Worm (Caenorhabditis elegans) whole organism, L1 larva: ENCODE results near the gene B0361.4.
A peak's percentile ranks its signal among the peaks of the same experiment; 100 is the strongest.

Experiments used
- C16A3.4 ChIP-seq: fragments of 150-350 bp; optimal IDR thresholded peaks from 2 replicates; lab custom pipeline; 2014; ENCODE audit warnings: missing biosample characterization, missing genetic modification characterization
- blmp-1 ChIP-seq: fragments of 150-350 bp; optimal IDR thresholded peaks from 2 replicates; lab custom pipeline; 2014; ENCODE audit warnings: missing biosample characterization, missing genetic modification characterization
- ceh-63 ChIP-seq: fragments of 200-800 bp; sonication (Bioruptor generic); optimal IDR thresholded peaks from 2 replicates; lab custom pipeline; 2018; ENCODE audit warnings: mild to moderate bottlenecking, missing genetic modification characterization, missing compliant biosample characterization
- ceh-8 ChIP-seq: fragments of 200-800 bp; sonication (Bioruptor generic); optimal IDR thresholded peaks from 2 replicates; lab custom pipeline; 2018; ENCODE audit warnings: mild to moderate bottlenecking, missing genetic modification characterization, moderate library complexity, missing compliant biosample characterization
- ceh-82 ChIP-seq, 3 experiments: fragments of 150-350 bp in 1 of 3; sonication (generic microtip) in 2 of 3; optimal IDR thresholded peaks; 2 replicates each; lab custom pipeline; 2014 to 2017; ENCODE audit warnings: missing biosample characterization in 3 of 3, missing genetic modification characterization in 3 of 3
- ceh-90 ChIP-seq: sonication (generic microtip); optimal IDR thresholded peaks from 2 replicates; lab custom pipeline; 2016; ENCODE audit warnings: missing genetic modification characterization, missing compliant biosample characterization
- efl-1 ChIP-seq, 4 experiments: fragments of 150-350 bp; optimal IDR thresholded peaks in 3 of 4; peaks in 1 of 4; 1 replicate in 1 of 4; 2 replicates in 3 of 4; lab custom pipeline; 2014; ENCODE audit warnings: missing biosample characterization in 2 of 4, missing genetic modification characterization in 2 of 4, missing genetic modification reagents in 2 of 4
- efl-3 ChIP-seq: fragments of 200-800 bp; sonication (Bioruptor generic); optimal IDR thresholded peaks from 2 replicates; lab custom pipeline; 2018; ENCODE audit warnings: mild to moderate bottlenecking, missing genetic modification characterization, missing compliant biosample characterization
- elt-2 ChIP-seq: sonication (generic microtip); optimal IDR thresholded peaks from 2 replicates; lab custom pipeline; 2016; ENCODE audit warnings: missing genetic modification characterization, mild to moderate bottlenecking, inconsistent platforms, missing compliant biosample characterization, missing genetic modification reagents
- elt-3 ChIP-seq, 6 experiments: fragments of 150-350 bp in 1 of 6; sonication (generic microtip); optimal IDR thresholded peaks; 2 replicates each; lab custom pipeline; 2017 to 2018; ENCODE audit warnings: missing biosample characterization in 6 of 6, missing genetic modification characterization in 6 of 6, inconsistent platforms in 1 of 6
- fkh-4 ChIP-seq: sonication (generic microtip); optimal IDR thresholded peaks from 2 replicates; lab custom pipeline; 2016; ENCODE audit warnings: missing compliant biosample characterization, missing genetic modification characterization, borderline replicate concordance
- fkh-8 ChIP-seq: sonication (generic microtip); optimal IDR thresholded peaks from 2 replicates; lab custom pipeline; 2016; ENCODE audit warnings: mild to moderate bottlenecking, missing genetic modification characterization, missing compliant biosample characterization
- fos-1 ChIP-seq: fragments of 150-350 bp; optimal IDR thresholded peaks from 2 replicates; lab custom pipeline; 2014; ENCODE audit warnings: missing biosample characterization, missing genetic modification characterization
- hpl-2 ChIP-seq: fragments of 150-350 bp; optimal IDR thresholded peaks from 2 replicates; lab custom pipeline; 2014; ENCODE audit warnings: missing biosample characterization, missing genetic modification reagents, missing genetic modification characterization
- isw-1 ChIP-seq: fragments of 200-800 bp; sonication (Bioruptor generic); IDR thresholded peaks from 2 replicates; pipeline ENCODE4 v1.3.6; 2022; ENCODE audit warnings: missing genetic modification characterization, missing compliant biosample characterization
- jun-1 ChIP-seq: fragments of 150-350 bp; optimal IDR thresholded peaks from 2 replicates; lab custom pipeline; 2014; ENCODE audit warnings: missing biosample characterization, missing genetic modification reagents, missing genetic modification characterization
- lin-14 ChIP-seq: fragments of 200-800 bp; sonication (Bioruptor generic); optimal IDR thresholded peaks from 2 replicates; lab custom pipeline; 2018; ENCODE audit warnings: mild to moderate bottlenecking, missing genetic modification characterization, moderate library complexity, missing compliant biosample characterization
- lin-35 ChIP-seq, 2 experiments: fragments of 150-350 bp; optimal IDR thresholded peaks; 2 replicates each; lab custom pipeline; 2014; ENCODE audit warnings: missing biosample characterization in 2 of 2, missing genetic modification characterization in 2 of 2, missing genetic modification reagents in 2 of 2
- lin-39 ChIP-seq: fragments of 150-350 bp; optimal IDR thresholded peaks from 2 replicates; lab custom pipeline; 2014; ENCODE audit warnings: missing biosample characterization, missing genetic modification reagents, missing genetic modification characterization
- lir-3 ChIP-seq: sonication (generic microtip); optimal IDR thresholded peaks from 2 replicates; lab custom pipeline; 2016; ENCODE audit warnings: mild to moderate bottlenecking, missing genetic modification characterization, moderate library complexity, missing compliant biosample characterization; ENCODE audit not compliant: poor library complexity
- lsy-2 ChIP-seq, 2 experiments: fragments of 150-350 bp; optimal IDR thresholded peaks; 2 replicates each; lab custom pipeline; 2014; ENCODE audit warnings: missing biosample characterization in 2 of 2, missing genetic modification characterization in 2 of 2
- mdl-1 ChIP-seq, 2 experiments: fragments of 150-350 bp; optimal IDR thresholded peaks; 2 replicates each; lab custom pipeline; 2014 to 2017; ENCODE audit warnings: missing biosample characterization in 2 of 2, missing genetic modification characterization in 2 of 2, inconsistent platforms in 1 of 2
- mep-1 ChIP-seq: fragments of 150-350 bp; optimal IDR thresholded peaks from 2 replicates; lab custom pipeline; 2014; ENCODE audit warnings: missing biosample characterization, missing genetic modification characterization
- nhr-19 ChIP-seq: fragments of 200-800 bp; sonication (Bioruptor generic); conservative IDR thresholded peaks from 2 replicates; pipeline ENCODE4 v1.3.6; 2022; ENCODE audit warnings: missing genetic modification characterization, missing compliant biosample characterization
- nhr-20 ChIP-seq: sonication (generic microtip); optimal IDR thresholded peaks from 2 replicates; lab custom pipeline; 2016; ENCODE audit warnings: mild to moderate bottlenecking, missing genetic modification characterization, missing compliant biosample characterization
- nhr-47 ChIP-seq: sonication (generic microtip); optimal IDR thresholded peaks from 2 replicates; lab custom pipeline; 2016; ENCODE audit warnings: mild to moderate bottlenecking, missing genetic modification characterization, moderate library complexity, missing compliant biosample characterization
- nhr-71 ChIP-seq: sonication (generic microtip); optimal IDR thresholded peaks from 2 replicates; lab custom pipeline; 2016; ENCODE audit warnings: mild to moderate bottlenecking, missing genetic modification characterization, moderate library complexity, missing compliant biosample characterization
- nhr-84 ChIP-seq: sonication (generic microtip); optimal IDR thresholded peaks from 2 replicates; lab custom pipeline; 2017; ENCODE audit warnings: missing biosample characterization, missing genetic modification characterization
- nhr-85 ChIP-seq: sonication (generic microtip); peaks from one replicate; lab custom pipeline; 2016; ENCODE audit warnings: missing genetic modification characterization, inconsistent platforms, missing compliant biosample characterization
- nhr-90 ChIP-seq: sonication (generic microtip); optimal IDR thresholded peaks from 2 replicates; lab custom pipeline; 2016; ENCODE audit warnings: mild to moderate bottlenecking, missing genetic modification characterization, missing compliant biosample characterization; ENCODE audit not compliant: poor library complexity
- snu-23 ChIP-seq: sonication (generic microtip); optimal IDR thresholded peaks from 2 replicates; lab custom pipeline; 2016; ENCODE audit warnings: missing genetic modification characterization, missing compliant biosample characterization
- swsn-7 ChIP-seq: sonication (generic microtip); optimal IDR thresholded peaks from 2 replicates; lab custom pipeline; 2016; ENCODE audit warnings: missing genetic modification characterization, missing compliant biosample characterization
- tbx-2 ChIP-seq: sonication (generic microtip); optimal IDR thresholded peaks from 2 replicates; lab custom pipeline; 2016; ENCODE audit warnings: missing genetic modification characterization, missing compliant biosample characterization
- unc-130 ChIP-seq: fragments of 150-350 bp; optimal IDR thresholded peaks from 2 replicates; lab custom pipeline; 2017; ENCODE audit warnings: missing biosample characterization, missing genetic modification characterization, inconsistent platforms
- unc-30 ChIP-seq: sonication (generic microtip); optimal IDR thresholded peaks from 2 replicates; lab custom pipeline; 2017; ENCODE audit warnings: missing biosample characterization, missing genetic modification characterization
- unc-86 ChIP-seq: sonication (generic microtip); optimal IDR thresholded peaks from 2 replicates; lab custom pipeline; 2016; ENCODE audit warnings: missing genetic modification characterization, missing compliant biosample characterization
- unc-98 ChIP-seq: fragments of 200-800 bp; sonication (Bioruptor generic); IDR thresholded peaks from 2 replicates; pipeline ENCODE4 v1.3.6; 2022; ENCODE audit warnings: missing genetic modification characterization, missing compliant biosample characterization
- zag-1 ChIP-seq: fragments of 150-350 bp; optimal IDR thresholded peaks from 2 replicates; lab custom pipeline; 2014; ENCODE audit warnings: missing biosample characterization, missing genetic modification characterization

The B0361.4 gene

DNA sequence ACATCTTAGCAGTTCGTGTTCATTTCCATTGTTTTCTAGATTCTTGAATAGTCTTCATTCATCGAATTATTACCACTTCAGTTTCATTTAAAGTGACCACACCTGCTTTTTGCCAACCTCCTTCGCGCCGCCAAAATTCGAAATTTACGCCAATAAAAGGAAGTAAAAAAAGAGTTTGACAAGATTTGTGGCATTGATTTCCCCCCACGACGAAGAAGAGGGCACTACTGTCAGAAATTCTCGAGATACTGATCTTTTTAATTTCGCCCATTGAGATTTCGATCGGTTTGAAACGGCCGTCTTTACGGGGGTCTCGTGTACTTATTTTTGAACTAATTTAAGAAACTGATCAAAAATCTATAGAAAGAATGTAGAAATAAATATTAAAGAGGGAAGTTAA, 42.9 kb downstream of the B0361.4 start:
- peak; percentile 11 for TF ChIP-seq nhr-20
- no peak for TF ChIP-seq fkh-8 (tag; lab: Kevin White, UChicago)
- peak; percentile 86 for TF ChIP-seq nhr-85 (tag; lab: Kevin White, UChicago)
- TF ChIP-seq isw-1 (GFP tag; lab: Robert Waterston, UW): no peak
- peak; percentile 22 for TF ChIP-seq mep-1 (tag; lab: Kevin White, UChicago)
- peak; percentile 55 for TF ChIP-seq blmp-1
- TF ChIP-seq lin-14: peak; percentile 55

DNA sequence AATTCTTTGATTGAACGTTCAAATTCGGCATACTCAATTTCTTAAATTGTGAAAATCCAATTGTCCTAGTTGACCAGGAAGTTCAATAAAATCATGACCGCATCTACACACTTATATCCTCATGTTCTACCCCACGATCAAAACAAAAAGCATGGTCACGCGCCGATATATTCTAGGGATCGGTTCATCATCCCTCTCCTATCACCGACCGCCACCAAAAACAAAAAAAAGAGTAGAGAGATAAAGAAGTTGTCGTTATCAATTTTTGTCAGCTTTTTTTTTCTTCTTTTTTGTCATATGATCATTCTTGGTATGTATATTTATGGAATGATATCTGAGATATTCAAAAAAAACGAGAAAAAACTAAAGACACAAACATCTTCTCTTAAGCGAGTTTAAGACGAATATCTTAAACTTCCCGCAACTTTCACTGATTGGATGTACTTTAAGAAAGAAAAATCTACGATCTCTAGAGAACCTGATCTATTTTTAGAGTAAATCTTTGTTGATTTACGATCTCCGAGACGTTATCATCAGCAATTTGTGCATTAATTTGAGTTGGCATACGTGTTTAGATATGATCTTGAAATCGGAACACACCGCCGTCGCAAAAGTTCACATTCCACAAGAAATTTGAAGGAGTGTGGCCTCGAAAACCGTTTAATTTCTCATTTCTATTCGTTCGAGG, 46.3 kb downstream of the B0361.4 start:
- TF ChIP-seq fos-1: no peak
- TF ChIP-seq unc-86 (tag; lab: Kevin White, UChicago): no peak
- peak; percentile 11 for TF ChIP-seq C16A3.4 (tag; lab: Kevin White, UChicago)
- no peak for TF ChIP-seq fkh-8 (tag; lab: Kevin White, UChicago)
- TF ChIP-seq mep-1 (tag; lab: Kevin White, UChicago): no peak
- TF ChIP-seq nhr-85 (tag; lab: Kevin White, UChicago): peak; percentile 79
- no peak for TF ChIP-seq unc-98 (GFP tag; lab: Robert Waterston, UW)
- peak in 1 of 2 experiments; percentile 46 for TF ChIP-seq lin-35 (GFP tag; optimal IDR thresholded peaks at IDR 0.05; lab: Kevin White, UChicago)
- TF ChIP-seq nhr-47 (tag; lab: Kevin White, UChicago): peak; percentile 23
- TF ChIP-seq lin-39: no peak
- no peak for TF ChIP-seq hpl-2 (GFP tag; lab: Kevin White, UChicago)
- TF ChIP-seq elt-2 (tag; lab: Kevin White, UChicago): peak; percentile 1
- peak in 1 of 2 experiments; percentile 24 for TF ChIP-seq lsy-2 (tag; optimal IDR thresholded peaks at IDR 0.05; lab: Kevin White, UChicago)
- TF ChIP-seq nhr-90 (tag; lab: Kevin White, UChicago): peak; percentile 34
- no peak for TF ChIP-seq nhr-84
- peak in 2 of 6 experiments; percentile 73 to 86 for TF ChIP-seq elt-3 (tag; optimal IDR thresholded peaks at IDR 0.05; lab: Kevin White, UChicago)
- no peak for TF ChIP-seq ceh-90 (tag; lab: Kevin White, UChicago)
- no peak for TF ChIP-seq unc-30 (tag; lab: Kevin White, UChicago)
- TF ChIP-seq mdl-1 (tag; optimal IDR thresholded peaks at IDR 0.05; lab: Kevin White, UChicago): peak in 1 of 2 experiments; percentile 51
- TF ChIP-seq ceh-8 (GFP tag; lab: Kevin White, UChicago): no peak
- TF ChIP-seq lir-3: peak; percentile 10
- peak; percentile 52 for TF ChIP-seq lin-14
- TF ChIP-seq nhr-71: peak; percentile 65
- TF ChIP-seq snu-23: peak; percentile 56
- TF ChIP-seq efl-3: no peak
- TF ChIP-seq unc-130: no peak
- TF ChIP-seq nhr-19 (GFP tag; lab: Robert Waterston, UW): peak; percentile 49
- peak; percentile 71 for TF ChIP-seq nhr-20
- TF ChIP-seq efl-1 (optimal IDR thresholded peaks at IDR 0.05; lab: Kevin White, UChicago): no peak
- TF ChIP-seq efl-1 (GFP tag; optimal IDR thresholded peaks at IDR 0.05 in 1 of 2; lab: Kevin White, UChicago): peak in 1 of 2 experiments; percentile 15
- TF ChIP-seq tbx-2: peak; percentile 54
- TF ChIP-seq swsn-7 (tag; lab: Kevin White, UChicago): no peak
- peak; percentile 73 for TF ChIP-seq blmp-1
- TF ChIP-seq, all 84 proteins: peak for 18

DNA sequence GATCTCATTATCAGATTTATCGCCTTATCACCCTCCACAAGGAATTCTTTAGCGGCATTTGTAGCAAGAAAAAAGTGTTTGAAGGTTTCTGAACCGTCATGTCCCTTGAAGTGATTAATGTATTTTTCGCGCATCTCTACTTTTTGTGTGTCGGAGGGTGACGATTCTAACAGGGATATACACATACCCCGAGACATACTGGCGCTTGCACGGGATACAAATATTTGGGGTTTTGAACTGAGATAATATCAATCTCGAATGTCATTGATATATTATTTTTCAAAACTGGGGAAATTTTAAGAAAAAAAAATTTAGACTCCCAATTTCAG, 46.8 kb downstream of the B0361.4 start:
- TF ChIP-seq fkh-4 (tag; lab: Kevin White, UChicago): no peak
- peak in 4 of 6 experiments; percentile 20 to 88 (median 44) for TF ChIP-seq elt-3 (tag; optimal IDR thresholded peaks at IDR 0.05; lab: Kevin White, UChicago)
- peak; percentile 40 for TF ChIP-seq nhr-71
- TF ChIP-seq nhr-20: peak; percentile 42
- TF ChIP-seq nhr-84: no peak
- TF ChIP-seq ceh-82 (tag; optimal IDR thresholded peaks at IDR 0.05; lab: Kevin White, UChicago): no peak
- no peak for TF ChIP-seq tbx-2
- TF ChIP-seq snu-23: peak; percentile 41
- TF ChIP-seq C16A3.4 (tag; lab: Kevin White, UChicago): no peak
- peak in 1 of 2 experiments; percentile 25 for TF ChIP-seq lsy-2 (tag; optimal IDR thresholded peaks at IDR 0.05; lab: Kevin White, UChicago)
- TF ChIP-seq nhr-19 (GFP tag; lab: Robert Waterston, UW): no peak; the same call in 1 of the 2 replicates
- TF ChIP-seq lin-14: peak; percentile 47
- TF ChIP-seq ceh-63: no peak
- peak; percentile 90 for TF ChIP-seq blmp-1
- TF ChIP-seq jun-1 (tag; lab: Kevin White, UChicago): no peak
- TF ChIP-seq nhr-90 (tag; lab: Kevin White, UChicago): peak; percentile 21
- TF ChIP-seq lin-35 (GFP tag; optimal IDR thresholded peaks at IDR 0.05; lab: Kevin White, UChicago): peak in 1 of 2 experiments; percentile 19
- peak; percentile 77 for TF ChIP-seq nhr-85 (tag; lab: Kevin White, UChicago)
- peak in 1 of 2 experiments; percentile 5 for TF ChIP-seq mdl-1 (tag; optimal IDR thresholded peaks at IDR 0.05; lab: Kevin White, UChicago)
- no peak for TF ChIP-seq mep-1 (tag; lab: Kevin White, UChicago)
- no peak for TF ChIP-seq fos-1
- TF ChIP-seq zag-1 (tag; lab: Kevin White, UChicago): no peak
